Worm (Caenorhabditis elegans) whole organism, early embryonic: Measurements from ENCODE around the gene fmo-4.

Source experiments
- B0310.2 ChIP-seq: sonication (generic microtip); optimal IDR thresholded peaks from 2 replicates; lab custom pipeline; 2016; ENCODE audit warnings: mild to moderate bottlenecking, missing genetic modification characterization, missing compliant biosample characterization
- F13C5.2 ChIP-seq: sonication (generic microtip); optimal IDR thresholded peaks from 2 replicates; lab custom pipeline; 2017; ENCODE audit warnings: mild to moderate bottlenecking, missing genetic modification characterization, inconsistent platforms, missing compliant biosample characterization
- aly-1 ChIP-seq: sonication (generic microtip); optimal IDR thresholded peaks from 2 replicates; lab custom pipeline; 2016; ENCODE audit warnings: missing genetic modification characterization, missing compliant biosample characterization
- ama-1 ChIP-seq: fragments of 150-350 bp; optimal IDR thresholded peaks from 2 replicates; lab custom pipeline; 2014
- ceh-13 ChIP-seq: fragments of 200-800 bp; sonication (Bioruptor generic); optimal IDR thresholded peaks from 2 replicates; lab custom pipeline; 2018; ENCODE audit warnings: mild to moderate bottlenecking, missing genetic modification characterization, missing compliant biosample characterization
- ceh-36 ChIP-seq: sonication (generic microtip); optimal IDR thresholded peaks from 2 replicates; lab custom pipeline; 2016; ENCODE audit warnings: missing genetic modification characterization, inconsistent platforms, missing compliant biosample characterization
- ets-7 ChIP-seq: sonication (generic microtip); optimal IDR thresholded peaks from 2 replicates; lab custom pipeline; 2016; ENCODE audit warnings: missing genotype, missing genetic modification characterization, missing compliant biosample characterization
- flt-1 ChIP-seq: fragments of 200-800 bp; sonication (Bioruptor generic); IDR thresholded peaks from 2 replicates; pipeline ENCODE4 v1.3.6; 2022; ENCODE audit warnings: missing genetic modification characterization, missing compliant biosample characterization
- hmbx-1 ChIP-seq: sonication (generic microtip); optimal IDR thresholded peaks from 2 replicates; lab custom pipeline; 2016; ENCODE audit warnings: mild to moderate bottlenecking, missing genetic modification characterization, missing compliant biosample characterization
- hmg-4 ChIP-seq: fragments of 200-800 bp; sonication (Bioruptor generic); optimal IDR thresholded peaks from 2 replicates; lab custom pipeline; 2018; ENCODE audit warnings: mild to moderate bottlenecking, missing genetic modification characterization, missing compliant biosample characterization
- hnd-1 ChIP-seq: sonication (generic microtip); optimal IDR thresholded peaks from 2 replicates; lab custom pipeline; 2016; ENCODE audit warnings: missing genetic modification characterization, missing compliant biosample characterization
- pes-1 ChIP-seq: fragments of 200-800 bp; sonication (Bioruptor generic); IDR thresholded peaks from 2 replicates; pipeline ENCODE4 v1.3.6; 2022; ENCODE audit warnings: missing genetic modification reagents, missing genetic modification characterization, missing compliant biosample characterization
- scrt-1 ChIP-seq: fragments of 200-800 bp; sonication (Bioruptor generic); IDR thresholded peaks from 2 replicates; pipeline ENCODE4 v1.3.6; 2022; ENCODE audit warnings: missing genetic modification characterization, missing compliant biosample characterization
- sea-1 ChIP-seq: fragments of 200-800 bp; sonication (Bioruptor generic); conservative IDR thresholded peaks from 2 replicates; pipeline ENCODE4 v1.3.6; 2022; ENCODE audit warnings: missing genetic modification characterization, missing compliant biosample characterization
- tbx-11 ChIP-seq: fragments of 200-800 bp; sonication (Bioruptor generic); IDR thresholded peaks from 2 replicates; pipeline ENCODE4 v1.3.6; 2022; ENCODE audit warnings: missing genetic modification characterization, missing compliant biosample characterization
- tbx-37 ChIP-seq: fragments of 200-800 bp; sonication (Bioruptor generic); conservative IDR thresholded peaks from 2 replicates; pipeline ENCODE4 v1.3.6; 2022; ENCODE audit warnings: missing genetic modification reagents, missing genetic modification characterization, missing compliant biosample characterization
- tra-4 ChIP-seq: sonication (generic microtip); optimal IDR thresholded peaks from 2 replicates; lab custom pipeline; 2017; ENCODE audit warnings: missing genetic modification characterization, missing compliant biosample characterization

The fmo-4 gene

ce11 chrV:13606651-13607242 lies at the start of gene fmo-4:
Gene fmo-4, minus strand, starts transcription at chrV:13606701.
- no peak for TF ChIP-seq flt-1 (GFP tag; lab: Robert Waterston, UW)
- no peak for TF ChIP-seq hnd-1 (tag; lab: Kevin White, UChicago)
- no peak for TF ChIP-seq F13C5.2
- no peak for TF ChIP-seq ama-1 (lab: Kevin White, UChicago)

ce11 chrV:13655202-13655764 lies 48.8 kb upstream of the fmo-4 start:
- TF ChIP-seq pes-1 (GFP tag; lab: Robert Waterston, UW) (no peak), ceh-13 (GFP tag; lab: Kevin White, UChicago) (no peak), hmbx-1 (tag; lab: Kevin White, UChicago) (no peak), tbx-11 (GFP tag; lab: Robert Waterston, UW) (no peak), tra-4 (tag; lab: Kevin White, UChicago) (no peak)

- TF ChIP-seq aly-1 (tag; lab: Kevin White, UChicago) (no peak), ceh-36 (tag; lab: Kevin White, UChicago) (no peak), pes-1 (GFP tag; lab: Robert Waterston, UW) (no peak), tbx-11 (GFP tag; lab: Robert Waterston, UW) (no peak), hmbx-1 (tag; lab: Kevin White, UChicago) (no peak), hnd-1 (tag; lab: Kevin White, UChicago) (no peak), flt-1 (GFP tag; lab: Robert Waterston, UW) (no peak), tra-4 (tag; lab: Kevin White, UChicago) (no peak), ets-7 (no peak), F13C5.2 (no peak), ceh-13 (GFP tag; lab: Kevin White, UChicago) (no peak), B0310.2 (tag; lab: Kevin White, UChicago) (no peak), scrt-1 (GFP tag; lab: Robert Waterston, UW) (no peak), tbx-37 (GFP tag; lab: Robert Waterston, UW) (no peak), ama-1 (lab: Kevin White, UChicago) (no peak), hmg-4 (GFP tag; lab: Kevin White, UChicago) (no peak), sea-1 (GFP tag; lab: Robert Waterston, UW) (no peak)
Measured at ce11 chrV:13654394-13654792, 47.9 kb upstream of the fmo-4 start.

ce11 chrV:13653713-13654393 lies 47.4 kb upstream of the fmo-4 start, which contains the start of gene lpin-1:
Gene lpin-1, minus strand, starts transcription at chrV:13654129.
- TF ChIP-seq F13C5.2 (no peak), B0310.2 (tag; lab: Kevin White, UChicago) (no peak), hmbx-1 (tag; lab: Kevin White, UChicago) (no peak), ets-7 (no peak), tra-4 (tag; lab: Kevin White, UChicago) (no peak), scrt-1 (GFP tag; lab: Robert Waterston, UW) (no peak), ceh-36 (tag; lab: Kevin White, UChicago) (no peak), pes-1 (GFP tag; lab: Robert Waterston, UW) (no peak), aly-1 (tag; lab: Kevin White, UChicago) (no peak)

- no peak for TF ChIP-seq F13C5.2
- TF ChIP-seq pes-1 (GFP tag; lab: Robert Waterston, UW), result no peak
- no peak for TF ChIP-seq hmg-4 (GFP tag; lab: Kevin White, UChicago)
- TF ChIP-seq ama-1 (lab: Kevin White, UChicago), result no peak
- no peak for TF ChIP-seq tbx-37 (GFP tag; lab: Robert Waterston, UW)
- no peak for TF ChIP-seq sea-1 (GFP tag; lab: Robert Waterston, UW)
- TF ChIP-seq tbx-11 (GFP tag; lab: Robert Waterston, UW), result no peak
- TF ChIP-seq tra-4 (tag; lab: Kevin White, UChicago), result no peak
- TF ChIP-seq ceh-36 (tag; lab: Kevin White, UChicago), result no peak
- no peak for TF ChIP-seq ceh-13 (GFP tag; lab: Kevin White, UChicago)
- no peak for TF ChIP-seq hmbx-1 (tag; lab: Kevin White, UChicago)
- no peak for TF ChIP-seq aly-1 (tag; lab: Kevin White, UChicago)
- TF ChIP-seq B0310.2 (tag; lab: Kevin White, UChicago), result no peak
- no peak for TF ChIP-seq ets-7
- TF ChIP-seq flt-1 (GFP tag; lab: Robert Waterston, UW), result no peak
- TF ChIP-seq scrt-1 (GFP tag; lab: Robert Waterston, UW), result no peak
- TF ChIP-seq hnd-1 (tag; lab: Kevin White, UChicago), result no peak
Measured at ce11 chrV:13652322-13652721, 45.8 kb upstream of the fmo-4 start.

ce11 chrV:13650800-13651199 lies 44.3 kb upstream of the fmo-4 start:
- no peak for TF ChIP-seq pes-1 (GFP tag; lab: Robert Waterston, UW)
- no peak for TF ChIP-seq scrt-1 (GFP tag; lab: Robert Waterston, UW)
- TF ChIP-seq ama-1 (lab: Kevin White, UChicago), result no peak
- TF ChIP-seq tra-4 (tag; lab: Kevin White, UChicago), result no peak
- TF ChIP-seq B0310.2 (tag; lab: Kevin White, UChicago), result no peak
- TF ChIP-seq tbx-11 (GFP tag; lab: Robert Waterston, UW), result no peak
- no peak for TF ChIP-seq flt-1 (GFP tag; lab: Robert Waterston, UW)
- TF ChIP-seq hmbx-1 (tag; lab: Kevin White, UChicago), result no peak
- TF ChIP-seq sea-1 (GFP tag; lab: Robert Waterston, UW), result no peak
- no peak for TF ChIP-seq ceh-13 (GFP tag; lab: Kevin White, UChicago)
